Worm (Caenorhabditis elegans) whole organism, mixed stage, embryonic: ENCODE measurements around the gene W01B6.5.

Experiments used
- bed-3 ChIP-seq: fragments of 200-800 bp; sonication (Bioruptor generic); optimal IDR thresholded peaks from 3 replicates; lab custom pipeline; 2018; ENCODE audit warnings: mild to moderate bottlenecking, missing genetic modification characterization, moderate library complexity, missing compliant biosample characterization
- cnd-1 ChIP-seq: fragments of 200-800 bp; sonication (Bioruptor generic); optimal IDR thresholded peaks from 2 replicates; lab custom pipeline; 2018; ENCODE audit warnings: mild to moderate bottlenecking, missing genetic modification characterization, missing compliant biosample characterization
- elt-3 ChIP-seq: fragments of 150-350 bp; optimal IDR thresholded peaks from 2 replicates; lab custom pipeline; 2014; ENCODE audit warnings: missing biosample characterization, missing genetic modification characterization
- flh-1 ChIP-seq: fragments of 200-800 bp; sonication (Bioruptor generic); optimal IDR thresholded peaks from 2 replicates; lab custom pipeline; 2018; ENCODE audit warnings: mild to moderate bottlenecking, missing genetic modification characterization, moderate library complexity, missing compliant biosample characterization
- lsy-2 ChIP-seq: fragments of 150-350 bp; optimal IDR thresholded peaks from 2 replicates; lab custom pipeline; 2014; ENCODE audit warnings: missing biosample characterization, missing genetic modification characterization
- mep-1 ChIP-seq: fragments of 150-350 bp; optimal IDR thresholded peaks from 2 replicates; lab custom pipeline; 2017; ENCODE audit warnings: missing biosample characterization, missing genetic modification reagents, missing genetic modification characterization, inconsistent platforms
- nhr-237 ChIP-seq: fragments of 150-350 bp; optimal IDR thresholded peaks from 2 replicates; lab custom pipeline; 2014; ENCODE audit warnings: missing biosample characterization, missing genetic modification characterization
- pha-4 ChIP-seq: fragments of 150-350 bp; optimal IDR thresholded peaks from 2 replicates; lab custom pipeline; 2018; ENCODE audit warnings: missing biosample characterization, missing genetic modification reagents, missing genetic modification characterization
- ztf-11 ChIP-seq: fragments of 150-350 bp; optimal IDR thresholded peaks from 2 replicates; lab custom pipeline; 2014; ENCODE audit warnings: missing biosample characterization, missing genetic modification characterization

- TF ChIP-seq ztf-11 (tag; lab: Kevin White, UChicago): no peak
- TF ChIP-seq cnd-1 (tag; lab: Kevin White, UChicago): no peak
- no peak for TF ChIP-seq pha-4 (tag; lab: Kevin White, UChicago)
- no peak for TF ChIP-seq nhr-237 (tag; lab: Kevin White, UChicago)
- TF ChIP-seq bed-3 (GFP tag; lab: Kevin White, UChicago): no peak
- no peak for TF ChIP-seq lsy-2 (tag; lab: Kevin White, UChicago)
- no peak for TF ChIP-seq mep-1 (tag; lab: Kevin White, UChicago)
- no peak for TF ChIP-seq flh-1 (GFP tag; lab: Kevin White, UChicago)
- no peak for TF ChIP-seq elt-3 (tag; lab: Kevin White, UChicago)
These were observed 22.4 kb upstream of the W01B6.5 start, which contains the start of gene srv-12 for ce11 chrIV:10053550-10053949.
